Worm (Caenorhabditis elegans) whole organism, L4 larva: ENCODE data around the gene ckb-2.
"Not testable (repeated sequence)": the region's sequence is repeated elsewhere in the genome, so short reads cannot be mapped to it uniquely, and the experiment has no call there.

Source experiments
- ama-1 ChIP-seq: fragments of 150-350 bp; optimal IDR thresholded peaks from 2 replicates; lab custom pipeline; 2014; ENCODE audit warnings: inconsistent platforms, mixed read lengths
- arid-1 ChIP-seq: fragments of 200-800 bp; sonication (Bioruptor generic); conservative IDR thresholded peaks from 2 replicates; pipeline ENCODE4 v1.3.6; 2022; ENCODE audit warnings: missing genetic modification reagents, missing genetic modification characterization, missing compliant biosample characterization
- nhr-76 ChIP-seq: fragments of 150-350 bp; optimal IDR thresholded peaks from 2 replicates; lab custom pipeline; 2014; ENCODE audit warnings: missing biosample characterization, missing genetic modification characterization
- pqm-1 ChIP-seq: sonication (generic microtip); optimal IDR thresholded peaks from 2 replicates; lab custom pipeline; 2017; ENCODE audit warnings: missing biosample characterization, missing genetic modification characterization
- unc-62 ChIP-seq, 3 experiments: fragments of 150-350 bp in 1 of 3; sonication (generic microtip); optimal IDR thresholded peaks in 2 of 3; peaks in 1 of 3; 1 replicate in 1 of 3; 2 replicates in 2 of 3; lab custom pipeline; 2014 to 2017; ENCODE audit warnings: missing biosample characterization in 3 of 3, missing genetic modification characterization in 3 of 3, missing genetic modification reagents in 3 of 3, missing genotype in 1 of 3

- TF ChIP-seq pqm-1 (tag; lab: Kevin White, UChicago) (peak; percentile 70), arid-1 (GFP tag; lab: Robert Waterston, UW) (peak; percentile 68), unc-62 (GFP tag; optimal IDR thresholded peaks at IDR 0.05 in 1 of 2; lab: Kevin White, UChicago) (peak in 1 of 2 experiments; percentile 66)
- not testable (repeated sequence) for TF ChIP-seq nhr-76 (tag; lab: Kevin White, UChicago); unc-62 (tag; optimal IDR thresholded peaks at IDR 0.05; lab: Kevin White, UChicago); ama-1 (lab: Kevin White, UChicago)
Measured at ce11 chrIII:4378600-4379293, 11.0 kb downstream of the ckb-2 start.
